Fruit fly (Drosophila melanogaster) whole organism, embryonic: Measurements from ENCODE around the gene CG4025.

Experiments used
- Abd-B ChIP-seq: fragments of 200-800 bp; sonication (Bioruptor generic); optimal IDR thresholded peaks from 2 replicates; lab custom pipeline; 2018; ENCODE audit warnings: missing biosample characterization, mild to moderate bottlenecking, missing genetic modification characterization, moderate library complexity
- Atf-2 ChIP-seq: fragments of 200-800 bp; sonication (Bioruptor generic); optimal IDR thresholded peaks from 2 replicates; lab custom pipeline; 2016; ENCODE audit warnings: missing biosample characterization, missing genetic modification characterization
- CG10267 ChIP-seq: fragments of 200-800 bp; sonication (Bioruptor generic); optimal IDR thresholded peaks from 2 replicates; lab custom pipeline; 2018; ENCODE audit warnings: missing biosample characterization, mild to moderate bottlenecking, missing genetic modification characterization, moderate library complexity
- CG12071 ChIP-seq: fragments of 200-800 bp; sonication (Bioruptor generic); optimal IDR thresholded peaks from 3 replicates; lab custom pipeline; 2018; ENCODE audit warnings: missing biosample characterization, mild to moderate bottlenecking, missing genetic modification characterization
- CG1792 ChIP-seq: fragments of 200-800 bp; sonication (Bioruptor generic); optimal IDR thresholded peaks from 2 replicates; lab custom pipeline; 2016; ENCODE audit warnings: missing biosample characterization, missing genetic modification characterization
- CG2120 ChIP-seq: fragments of 200-800 bp; sonication (Bioruptor generic); optimal IDR thresholded peaks from 3 replicates; lab custom pipeline; 2016; ENCODE audit warnings: missing biosample characterization, missing genetic modification characterization
- CG2678 ChIP-seq: fragments of 200-800 bp; sonication (Bioruptor generic); optimal IDR thresholded peaks from 3 replicates; lab custom pipeline; 2019; ENCODE audit warnings: missing biosample characterization, mild to moderate bottlenecking, missing genetic modification characterization, moderate library complexity
- CG2712 ChIP-seq: fragments of 200-800 bp; optimal IDR thresholded peaks from 3 replicates; lab custom pipeline; 2019; ENCODE audit warnings: missing biosample characterization, mild to moderate bottlenecking, missing genetic modification characterization, moderate library complexity
- CG30403 ChIP-seq: fragments of 200-800 bp; sonication (Bioruptor generic); optimal IDR thresholded peaks from 3 replicates; lab custom pipeline; 2016; ENCODE audit warnings: missing biosample characterization, missing genetic modification characterization
- CG30431 ChIP-seq: fragments of 200-800 bp; sonication (Bioruptor generic); optimal IDR thresholded peaks from 2 replicates; lab custom pipeline; 2017; ENCODE audit warnings: missing biosample characterization, missing genetic modification characterization
- CG33557 ChIP-seq: fragments of 200-800 bp; sonication (Bioruptor generic); optimal IDR thresholded peaks from 2 replicates; lab custom pipeline; 2019; ENCODE audit warnings: missing biosample characterization, mild to moderate bottlenecking, missing genetic modification characterization, moderate library complexity
- CG3407 ChIP-seq: fragments of 200-800 bp; sonication (Bioruptor generic); optimal IDR thresholded peaks from 2 replicates; lab custom pipeline; 2018; ENCODE audit warnings: missing biosample characterization, mild to moderate bottlenecking, missing genetic modification characterization
- CG4854 ChIP-seq: fragments of 200-800 bp; sonication (Bioruptor generic); optimal IDR thresholded peaks from 2 replicates; lab custom pipeline; 2016; ENCODE audit warnings: missing biosample characterization, missing genetic modification characterization, inconsistent platforms
- CG7963 ChIP-seq: fragments of 200-800 bp; sonication (Bioruptor generic); IDR thresholded peaks from 3 replicates; pipeline ENCODE4 v1.3.6; 2022; ENCODE audit warnings: missing biosample characterization, missing genetic modification characterization; ENCODE audit not compliant: partially characterized antibody
- CHES-1-like ChIP-seq: fragments of 200-800 bp; sonication (Bioruptor generic); optimal IDR thresholded peaks from 2 replicates; lab custom pipeline; 2016; ENCODE audit warnings: missing biosample characterization, missing genetic modification characterization
- D ChIP-seq, 2 experiments: fragments of 200-800 bp in 1 of 2; fragments of >200 bp in 1 of 2; sonication (Bioruptor generic) in 1 of 2; optimal IDR thresholded peaks; 2 replicates in 1 of 2; 3 replicates in 1 of 2; lab custom pipeline; 2017; ENCODE audit warnings: mild to moderate bottlenecking in 1 of 2, missing biosample characterization in 1 of 2, missing genetic modification characterization in 1 of 2, missing genetic modification reagents in 1 of 2
- Dip3 ChIP-seq: fragments of 200-800 bp; sonication (Bioruptor generic); optimal IDR thresholded peaks from 3 replicates; lab custom pipeline; 2016; ENCODE audit warnings: missing biosample characterization, missing genetic modification characterization
- Dll ChIP-seq: fragments of 200-800 bp; sonication (Bioruptor generic); IDR thresholded peaks from 4 replicates; pipeline ENCODE4 v1.3.6; 2022; ENCODE audit warnings: missing biosample characterization, missing genetic modification characterization; ENCODE audit not compliant: partially characterized antibody
- MBD-R2 ChIP-seq: fragments of 200-800 bp; sonication (Bioruptor generic); IDR thresholded peaks from 2 replicates; pipeline ENCODE4 v1.3.6; 2022; ENCODE audit warnings: missing biosample characterization, missing genetic modification characterization
- MESR4 ChIP-seq: fragments of 200-800 bp; sonication (Bioruptor generic); optimal IDR thresholded peaks from 2 replicates; lab custom pipeline; 2018; ENCODE audit warnings: missing biosample characterization, mild to moderate bottlenecking, missing genetic modification characterization, moderate library complexity
- NC2β ChIP-seq: fragments of 200-800 bp; sonication (Bioruptor generic); optimal IDR thresholded peaks from 2 replicates; lab custom pipeline; 2016; ENCODE audit warnings: missing biosample characterization, missing genetic modification characterization
- Nf-YB ChIP-seq: fragments of 200-800 bp; sonication (Bioruptor generic); optimal IDR thresholded peaks from 3 replicates; lab custom pipeline; 2019; ENCODE audit warnings: missing biosample characterization, mild to moderate bottlenecking, missing genetic modification characterization, moderate library complexity
- PHDP ChIP-seq: fragments of 200-800 bp; sonication (Bioruptor generic); optimal IDR thresholded peaks from 3 replicates; lab custom pipeline; 2018; ENCODE audit warnings: missing biosample characterization, mild to moderate bottlenecking, missing genetic modification characterization, moderate library complexity
- Pdp1 ChIP-seq, 2 experiments: fragments of 200-800 bp; sonication (Bioruptor generic); optimal IDR thresholded peaks; 3 replicates each; lab custom pipeline; 2016; ENCODE audit warnings: missing biosample characterization in 2 of 2, missing genetic modification characterization in 2 of 2, mild to moderate bottlenecking in 1 of 2, moderate library complexity in 1 of 2
- Rfx ChIP-seq: fragments of 200-800 bp; sonication (Bioruptor generic); IDR thresholded peaks from 2 replicates; pipeline ENCODE4 v1.3.6; 2022; ENCODE audit warnings: missing biosample characterization, missing genetic modification characterization
- TFAM ChIP-seq: fragments of 200-800 bp; sonication (Bioruptor generic); optimal IDR thresholded peaks from 2 replicates; lab custom pipeline; 2017; ENCODE audit warnings: missing biosample characterization, missing genetic modification characterization, inconsistent platforms
- Trl ChIP-seq, 3 experiments: fragments of >200 bp in 2 of 3; fragments of 200-800 bp in 1 of 3; sonication (Bioruptor generic) in 1 of 3; optimal IDR thresholded peaks; 2 replicates in 1 of 3; 3 replicates in 2 of 3; lab custom pipeline; 2016 to 2017; ENCODE audit warnings: missing biosample characterization in 1 of 3, missing genetic modification characterization in 1 of 3
- YL-1 ChIP-seq: fragments of 200-800 bp; sonication (Bioruptor generic); optimal IDR thresholded peaks from 3 replicates; lab custom pipeline; 2017; ENCODE audit warnings: missing biosample characterization, mild to moderate bottlenecking, missing genetic modification characterization
- btn ChIP-seq: fragments of 200-800 bp; sonication (Bioruptor generic); optimal IDR thresholded peaks from 2 replicates; lab custom pipeline; 2016; ENCODE audit warnings: missing biosample characterization, missing genetic modification characterization
- cas ChIP-seq: fragments of 200-800 bp; sonication (Bioruptor generic); IDR thresholded peaks from 2 replicates; pipeline ENCODE4 v1.3.6; 2022; ENCODE audit warnings: missing biosample characterization, missing genetic modification characterization
- chm ChIP-seq: fragments of 200-800 bp; sonication (Bioruptor generic); IDR thresholded peaks from 2 replicates; pipeline ENCODE4 v1.3.6; 2022; ENCODE audit warnings: missing biosample characterization, missing genetic modification characterization
- croc ChIP-seq: fragments of 200-800 bp; sonication (Bioruptor generic); conservative IDR thresholded peaks from 3 replicates; pipeline ENCODE4 v1.3.6; 2022; ENCODE audit warnings: missing biosample characterization, missing genetic modification characterization
- eve ChIP-seq, 2 experiments: fragments of >200 bp; optimal IDR thresholded peaks; 2 replicates each; lab custom pipeline; 2017; ENCODE audit warnings: missing biosample characterization in 2 of 2, missing genetic modification characterization in 2 of 2
- ewg ChIP-seq: fragments of 200-800 bp; sonication (Bioruptor generic); optimal IDR thresholded peaks from 3 replicates; lab custom pipeline; 2017; ENCODE audit warnings: mild to moderate bottlenecking, missing biosample characterization, missing genetic modification reagents, missing genetic modification characterization
- gcm2 ChIP-seq: fragments of 200-800 bp; sonication (Bioruptor generic); optimal IDR thresholded peaks from 2 replicates; lab custom pipeline; 2016; ENCODE audit warnings: missing biosample characterization, missing genetic modification characterization
- h ChIP-seq: fragments of >200 bp; optimal IDR thresholded peaks from 2 replicates; lab custom pipeline; 2017
- jigr1 ChIP-seq: fragments of 200-800 bp; sonication (Bioruptor generic); IDR thresholded peaks from 3 replicates; pipeline ENCODE4 v1.3.6; 2022; ENCODE audit warnings: missing biosample characterization, missing genetic modification characterization
- lbe ChIP-seq: fragments of 200-800 bp; sonication (Bioruptor generic); optimal IDR thresholded peaks from 2 replicates; lab custom pipeline; 2016; ENCODE audit warnings: missing biosample characterization, mild to moderate bottlenecking, missing genetic modification characterization
- maf-S ChIP-seq: fragments of 200-800 bp; sonication (Bioruptor generic); optimal IDR thresholded peaks from 2 replicates; lab custom pipeline; 2016; ENCODE audit warnings: missing biosample characterization, missing genetic modification characterization
- nmo ChIP-seq: fragments of 200-800 bp; sonication (Bioruptor generic); optimal IDR thresholded peaks from 2 replicates; lab custom pipeline; 2018; ENCODE audit warnings: missing biosample characterization, mild to moderate bottlenecking, missing genetic modification characterization, moderate library complexity
- oc ChIP-seq: fragments of 200-800 bp; sonication (Bioruptor generic); optimal IDR thresholded peaks from 2 replicates; lab custom pipeline; 2018; ENCODE audit warnings: missing biosample characterization, mild to moderate bottlenecking, missing genetic modification characterization, moderate library complexity
- org-1 ChIP-seq: fragments of 200-800 bp; sonication (Bioruptor generic); optimal IDR thresholded peaks from 2 replicates; lab custom pipeline; 2017; ENCODE audit warnings: missing biosample characterization, missing genetic modification characterization
- pan ChIP-seq, 4 experiments: fragments of >200 bp in 3 of 4; fragments of 200-800 bp in 1 of 4; sonication (Bioruptor generic) in 1 of 4; optimal IDR thresholded peaks in 3 of 4; IDR thresholded peaks in 1 of 4; 2 replicates each; pipeline versions ENCODE4 v1.3.6 to Lab custom; 2017 to 2022; ENCODE audit warnings: missing biosample characterization in 2 of 4, missing genetic modification characterization in 2 of 4, mixed read lengths in 1 of 4
- peb ChIP-seq: fragments of 200-800 bp; sonication (Bioruptor generic); IDR thresholded peaks from 2 replicates; pipeline ENCODE4 v1.3.6; 2022; ENCODE audit warnings: missing biosample characterization, missing genetic modification characterization
- pzg ChIP-seq: fragments of 200-800 bp; sonication (Bioruptor generic); optimal IDR thresholded peaks from 3 replicates; lab custom pipeline; 2018; ENCODE audit warnings: missing biosample characterization, mild to moderate bottlenecking, missing genetic modification characterization, moderate library complexity
- trh ChIP-seq: fragments of 200-800 bp; sonication (Bioruptor generic); optimal IDR thresholded peaks from 2 replicates; lab custom pipeline; 2016; ENCODE audit warnings: missing biosample characterization, missing genetic modification characterization
- tx ChIP-seq: fragments of 200-800 bp; sonication (Bioruptor generic); optimal IDR thresholded peaks from 2 replicates; lab custom pipeline; 2016; ENCODE audit warnings: missing biosample characterization, missing genetic modification characterization
- wor ChIP-seq: fragments of 200-800 bp; sonication (Bioruptor generic); IDR thresholded peaks from 2 replicates; pipeline ENCODE4 v1.3.6; 2022; ENCODE audit warnings: missing biosample characterization, missing genetic modification characterization
- zen2 ChIP-seq: fragments of 200-800 bp; sonication (Bioruptor generic); IDR thresholded peaks from 3 replicates; pipeline ENCODE4 v1.3.6; 2022; ENCODE audit warnings: missing biosample characterization, missing genetic modification characterization; ENCODE audit not compliant: partially characterized antibody

Gene CG4025

DNA sequence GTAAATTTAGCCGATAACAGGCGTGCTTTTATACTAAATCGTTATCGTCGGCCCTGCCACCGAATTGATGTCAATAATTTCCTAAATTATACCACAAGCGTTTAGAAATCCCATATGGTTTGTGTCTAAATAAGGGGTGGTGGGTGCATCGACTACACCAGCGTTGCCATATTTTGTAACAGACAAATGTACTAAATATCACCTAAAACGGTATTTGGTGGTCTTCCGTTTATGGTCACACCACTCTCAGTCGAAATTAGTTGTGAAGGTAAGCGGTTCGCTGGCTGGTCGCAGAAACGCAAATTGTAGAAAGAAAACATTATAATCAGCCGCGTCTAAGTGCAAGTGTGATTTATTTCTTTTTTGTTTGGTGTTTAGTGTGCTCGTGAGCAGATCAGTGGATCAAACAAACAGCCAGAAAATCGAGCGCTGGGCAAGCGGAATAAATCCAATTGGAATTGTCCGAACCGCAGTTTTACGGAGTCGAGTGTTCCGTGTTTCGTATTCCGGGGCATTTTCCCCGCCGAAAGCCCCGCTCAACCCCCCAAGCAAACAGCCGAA is 3.7 kb downstream of the CG4025 start, which contains the start of the genes CG16903 and Unc-76 (continued):
- TF ChIP-seq D (optimal IDR thresholded peaks at IDR 0.05; lab: Kevin White, UChicago): no peak
- no peak for TF ChIP-seq D (GFP tag; optimal IDR thresholded peaks at IDR 0.05; lab: Kevin White, UChicago)
- no peak for TF ChIP-seq maf-S
- TF ChIP-seq YL-1: peak; percentile 73
- TF ChIP-seq CG10267 (tag; lab: Kevin White, UChicago): peak; percentile 81
- TF ChIP-seq lbe (GFP tag; lab: Kevin White, UChicago): no peak
- peak; percentile 27 for TF ChIP-seq Nf-YB
- TF ChIP-seq PHDP: peak; percentile 59
- TF ChIP-seq Trl (optimal IDR thresholded peaks at IDR 0.05; lab: Kevin White, UChicago): no peak
- TF ChIP-seq Trl (GFP tag; optimal IDR thresholded peaks at IDR 0.05; lab: Kevin White, UChicago): peak; percentile 51
- TF ChIP-seq CG4854: peak; percentile 14
- peak; percentile 17 for TF ChIP-seq Abd-B
- peak; percentile 22 for TF ChIP-seq CG2120
- peak in 1 of 2 experiments; percentile 68 for TF ChIP-seq Pdp1 (GFP tag; optimal IDR thresholded peaks at IDR 0.05; lab: Kevin White, UChicago)
- TF ChIP-seq nmo (GFP tag; lab: Kevin White, UChicago): peak; percentile 70
- TF ChIP-seq NC2β (GFP tag; lab: Kevin White, UChicago): peak; percentile 41
- peak; percentile 47 for TF ChIP-seq Rfx
- peak; percentile 47 for TF ChIP-seq Dip3
- peak; percentile 41 for TF ChIP-seq CG2678 (tag; lab: Kevin White, UChicago)
- TF ChIP-seq MBD-R2 (GFP tag; lab: Robert Waterston, UW): peak; percentile 86
- TF ChIP-seq btn (GFP tag; lab: Kevin White, UChicago): no peak
- no peak for TF ChIP-seq CG30431
- peak; percentile 14 for TF ChIP-seq CG30403 (GFP tag; lab: Kevin White, UChicago)
- TF ChIP-seq TFAM (GFP tag; lab: Kevin White, UChicago): no peak
- peak; percentile 40; the same call in 2 of the 4 replicates for TF ChIP-seq Dll (GFP tag; lab: Robert Waterston, UW)
- TF ChIP-seq Atf-2 (GFP tag; lab: Kevin White, UChicago): no peak
- no peak for TF ChIP-seq tx (GFP tag; lab: Kevin White, UChicago)
- TF ChIP-seq CG7963: no peak
- TF ChIP-seq peb (GFP tag; lab: Robert Waterston, UW): no peak
- peak; percentile 72 for TF ChIP-seq CG2712 (tag; lab: Kevin White, UChicago)
- no peak for TF ChIP-seq trh (GFP tag; lab: Kevin White, UChicago)
- TF ChIP-seq org-1: no peak
- no peak for TF ChIP-seq wor
- peak; percentile 78 for TF ChIP-seq chm
- TF ChIP-seq MESR4 (GFP tag; lab: Kevin White, UChicago): peak; percentile 91
- no peak for TF ChIP-seq eve (GFP tag; optimal IDR thresholded peaks at IDR 0.05; lab: Kevin White, UChicago)
- peak; percentile 53 for TF ChIP-seq CG12071 (GFP tag; lab: Kevin White, UChicago)
- TF ChIP-seq CG1792 (GFP tag; lab: Kevin White, UChicago): no peak
- no peak for TF ChIP-seq jigr1 (GFP tag; lab: Robert Waterston, UW)
- peak; percentile 100 for TF ChIP-seq pzg
- TF ChIP-seq croc (GFP tag; lab: Robert Waterston, UW): no peak
- TF ChIP-seq h (lab: Kevin White, UChicago): no peak
- no peak for TF ChIP-seq pan (optimal IDR thresholded peaks at IDR 0.05; lab: Kevin White, UChicago)
- no peak for TF ChIP-seq pan (GFP tag; optimal IDR thresholded peaks at IDR 0.05 in 1 of 2, IDR thresholded peaks at IDR 0.05 in 1 of 2)
- peak; percentile 53 for TF ChIP-seq CG33557 (GFP tag; lab: Kevin White, UChicago)
- TF ChIP-seq CG3407 (GFP tag; lab: Kevin White, UChicago): no peak
- no peak for TF ChIP-seq zen2
- TF ChIP-seq oc (tag; lab: Kevin White, UChicago): peak; percentile 16
- no peak for TF ChIP-seq gcm2 (GFP tag; lab: Kevin White, UChicago)
- no peak for TF ChIP-seq cas
- TF ChIP-seq CHES-1-like: peak; percentile 66
- peak; percentile 18 for TF ChIP-seq ewg (GFP tag; lab: Kevin White, UChicago)
